Fruit fly (Drosophila melanogaster) whole organism, prepupa: ENCODE results near the gene Scm.

ENCODE experiments used
- Blimp-1 ChIP-seq: fragments of 200-800 bp; sonication (Bioruptor generic); optimal IDR thresholded peaks from 3 replicates; lab custom pipeline; 2017; ENCODE audit warnings: missing biosample characterization, missing genetic modification characterization, mild to moderate bottlenecking, moderate library complexity, missing genetic modification reagents
- CG10631 ChIP-seq: fragments of 200-800 bp; sonication (Bioruptor generic); optimal IDR thresholded peaks from 2 replicates; lab custom pipeline; 2016; ENCODE audit warnings: missing biosample characterization, missing genetic modification characterization
- CG10669 ChIP-seq: fragments of 200-800 bp; sonication (Bioruptor generic); optimal IDR thresholded peaks from 3 replicates; lab custom pipeline; 2018; ENCODE audit warnings: missing biosample characterization, mild to moderate bottlenecking, missing genetic modification characterization, moderate library complexity
- CG11294 ChIP-seq: fragments of 200-800 bp; sonication (Bioruptor generic); IDR thresholded peaks from 2 replicates; pipeline ENCODE4 v1.3.6; 2022; ENCODE audit warnings: missing biosample characterization, missing genetic modification characterization
- CG11762 ChIP-seq: fragments of 200-800 bp; sonication (Bioruptor generic); optimal IDR thresholded peaks from 3 replicates; lab custom pipeline; 2016; ENCODE audit warnings: missing biosample characterization, missing genetic modification characterization; ENCODE audit not compliant: insufficient read depth
- CG11902 ChIP-seq: fragments of 200-800 bp; sonication (Bioruptor generic); optimal IDR thresholded peaks from 3 replicates; lab custom pipeline; 2016; ENCODE audit warnings: missing biosample characterization, missing genetic modification characterization
- CG15336 ChIP-seq: fragments of 200-800 bp; sonication (Bioruptor generic); IDR thresholded peaks from 2 replicates; pipeline ENCODE4 v1.3.6; 2022; ENCODE audit warnings: missing biosample characterization, missing genetic modification characterization
- CG16779 ChIP-seq: fragments of 200-800 bp; sonication (Bioruptor generic); optimal IDR thresholded peaks from 3 replicates; lab custom pipeline; 2017; ENCODE audit warnings: missing biosample characterization, mild to moderate bottlenecking, missing genetic modification characterization
- CG31627 ChIP-seq: fragments of 200-800 bp; sonication (Bioruptor generic); optimal IDR thresholded peaks from 3 replicates; lab custom pipeline; 2016; ENCODE audit warnings: missing biosample characterization, missing genetic modification characterization
- CG34406 ChIP-seq: fragments of 200-800 bp; sonication (Bioruptor generic); optimal IDR thresholded peaks from 3 replicates; lab custom pipeline; 2016; ENCODE audit warnings: missing biosample characterization, missing genetic modification characterization
- CG3919 ChIP-seq: fragments of 200-800 bp; sonication (Bioruptor generic); optimal IDR thresholded peaks from 3 replicates; lab custom pipeline; 2016; ENCODE audit warnings: missing biosample characterization, missing genetic modification characterization
- CG4318 ChIP-seq: fragments of 200-800 bp; sonication (Bioruptor generic); optimal IDR thresholded peaks from 3 replicates; lab custom pipeline; 2017; ENCODE audit warnings: missing biosample characterization, mild to moderate bottlenecking, missing genetic modification characterization
- CG6276 ChIP-seq: fragments of 200-800 bp; sonication (Bioruptor generic); optimal IDR thresholded peaks from 2 replicates; lab custom pipeline; 2017; ENCODE audit warnings: missing biosample characterization, mild to moderate bottlenecking, missing genetic modification characterization
- CG6792 ChIP-seq: fragments of 200-800 bp; sonication (Bioruptor generic); optimal IDR thresholded peaks from 3 replicates; lab custom pipeline; 2016; ENCODE audit warnings: missing biosample characterization, missing genetic modification characterization
- CG6808 ChIP-seq: fragments of 200-800 bp; sonication (Bioruptor generic); optimal IDR thresholded peaks from 3 replicates; lab custom pipeline; 2017; ENCODE audit warnings: missing biosample characterization, missing genetic modification characterization, mild to moderate bottlenecking, moderate library complexity, missing genetic modification reagents
- CG6854 ChIP-seq: fragments of 200-800 bp; sonication (Bioruptor generic); optimal IDR thresholded peaks from 2 replicates; lab custom pipeline; 2017; ENCODE audit warnings: missing biosample characterization, mild to moderate bottlenecking, missing genetic modification characterization
- CG8632 ChIP-seq: fragments of 200-800 bp; sonication (Bioruptor generic); optimal IDR thresholded peaks from 3 replicates; lab custom pipeline; 2016; ENCODE audit warnings: missing biosample characterization, missing genetic modification characterization
- Eip75B ChIP-seq: fragments of 200-800 bp; sonication (Bioruptor generic); optimal IDR thresholded peaks from 3 replicates; lab custom pipeline; 2016; ENCODE audit warnings: missing biosample characterization, missing genetic modification characterization
- Eip78C ChIP-seq: fragments of 200-800 bp; sonication (Bioruptor generic); peaks from one replicate; lab custom pipeline; 2016; ENCODE audit warnings: missing biosample characterization, missing genetic modification characterization
- Eip93F ChIP-seq: fragments of 200-800 bp; sonication (Bioruptor generic); optimal IDR thresholded peaks from 2 replicates; lab custom pipeline; 2016; ENCODE audit warnings: missing biosample characterization, mild to moderate bottlenecking, missing genetic modification characterization
- Ets21C ChIP-seq: fragments of 200-800 bp; sonication (Bioruptor generic); optimal IDR thresholded peaks from 3 replicates; lab custom pipeline; 2016; ENCODE audit warnings: missing biosample characterization, missing genetic modification characterization
- Ets96B ChIP-seq: fragments of 200-800 bp; optimal IDR thresholded peaks from 2 replicates; lab custom pipeline; 2019; ENCODE audit warnings: missing biosample characterization, mild to moderate bottlenecking, missing genetic modification characterization, moderate library complexity
- Hr38 ChIP-seq: sonication (Bioruptor generic); optimal IDR thresholded peaks from 2 replicates; lab custom pipeline; 2016; ENCODE audit warnings: missing biosample characterization, missing genetic modification characterization
- Hr39 ChIP-seq: fragments of 200-800 bp; sonication (Bioruptor generic); optimal IDR thresholded peaks from 2 replicates; lab custom pipeline; 2016; ENCODE audit warnings: missing biosample characterization, missing genetic modification characterization
- Met ChIP-seq: fragments of 200-800 bp; sonication (Bioruptor generic); optimal IDR thresholded peaks from 3 replicates; lab custom pipeline; 2016; ENCODE audit warnings: missing biosample characterization, missing genetic modification characterization
- Smox ChIP-seq: fragments of 200-800 bp; sonication (Bioruptor generic); optimal IDR thresholded peaks from 3 replicates; lab custom pipeline; 2016; ENCODE audit warnings: missing biosample characterization, missing genetic modification characterization
- Sox102F ChIP-seq: fragments of 200-800 bp; sonication (Bioruptor generic); optimal IDR thresholded peaks from 2 replicates; lab custom pipeline; 2016; ENCODE audit warnings: missing biosample characterization, mild to moderate bottlenecking, missing genetic modification characterization
- Sox15 ChIP-seq: fragments of 200-800 bp; sonication (Bioruptor generic); optimal IDR thresholded peaks from 3 replicates; lab custom pipeline; 2016; ENCODE audit warnings: missing biosample characterization, missing genetic modification characterization
- achi ChIP-seq: fragments of 200-800 bp; sonication (Bioruptor generic); optimal IDR thresholded peaks from 3 replicates; lab custom pipeline; 2016; ENCODE audit warnings: missing biosample characterization, missing genetic modification characterization
- dac ChIP-seq: fragments of 200-800 bp; sonication (Bioruptor generic); optimal IDR thresholded peaks from 2 replicates; lab custom pipeline; 2017; ENCODE audit warnings: missing biosample characterization, mild to moderate bottlenecking, missing genetic modification characterization
- dsx ChIP-seq: fragments of 200-800 bp; optimal IDR thresholded peaks from 3 replicates; lab custom pipeline; 2019; ENCODE audit warnings: missing biosample characterization, mild to moderate bottlenecking, missing genetic modification characterization, moderate library complexity; ENCODE audit not compliant: poor library complexity, severe bottlenecking
- eg ChIP-seq: fragments of 200-800 bp; sonication (Bioruptor generic); IDR thresholded peaks from 3 replicates; pipeline ENCODE4 v1.3.6; 2022; ENCODE audit warnings: missing biosample characterization, missing genetic modification characterization
- fd59A ChIP-seq: fragments of 200-800 bp; sonication (Bioruptor generic); optimal IDR thresholded peaks from 2 replicates; lab custom pipeline; 2017; ENCODE audit warnings: missing biosample characterization, mild to moderate bottlenecking, missing genetic modification characterization, missing genetic modification reagents
- fkh ChIP-seq: fragments of 200-800 bp; sonication (Bioruptor generic); optimal IDR thresholded peaks from 3 replicates; lab custom pipeline; 2017; ENCODE audit warnings: missing biosample characterization, mild to moderate bottlenecking, missing genetic modification characterization, moderate library complexity
- lz ChIP-seq: fragments of 200-800 bp; sonication (Bioruptor generic); optimal IDR thresholded peaks from 3 replicates; lab custom pipeline; 2016; ENCODE audit warnings: missing biosample characterization, missing genetic modification characterization
- net ChIP-seq: fragments of 200-800 bp; sonication (Bioruptor generic); optimal IDR thresholded peaks from 3 replicates; lab custom pipeline; 2016; ENCODE audit warnings: missing biosample characterization, missing genetic modification characterization
- pdm3 ChIP-seq: fragments of 200-800 bp; sonication (Bioruptor generic); optimal IDR thresholded peaks from 3 replicates; lab custom pipeline; 2016; ENCODE audit warnings: missing biosample characterization, missing genetic modification characterization
- salr ChIP-seq, 2 experiments: fragments of 200-800 bp; sonication (Bioruptor generic); optimal IDR thresholded peaks; 3 replicates each; lab custom pipeline; 2016 to 2018; ENCODE audit warnings: missing biosample characterization in 2 of 2, missing genetic modification characterization in 2 of 2, mild to moderate bottlenecking in 1 of 2
- spab ChIP-seq: fragments of 200-800 bp; sonication (Bioruptor generic); optimal IDR thresholded peaks from 2 replicates; lab custom pipeline; 2017; ENCODE audit warnings: missing biosample characterization, mild to moderate bottlenecking, missing genetic modification characterization, missing genetic modification reagents
- ss ChIP-seq, 2 experiments: fragments of 200-800 bp; sonication (Bioruptor generic); optimal IDR thresholded peaks; 2 replicates in 1 of 2; 3 replicates in 1 of 2; lab custom pipeline; 2017 to 2018; ENCODE audit warnings: mild to moderate bottlenecking in 2 of 2, missing biosample characterization in 2 of 2, missing genetic modification characterization in 2 of 2, moderate library complexity in 1 of 2
- svp ChIP-seq: fragments of 200-800 bp; sonication (Bioruptor generic); peaks from one replicate; lab custom pipeline; 2016; ENCODE audit warnings: missing biosample characterization, missing genetic modification characterization
- vri ChIP-seq: fragments of 200-800 bp; sonication (Bioruptor generic); optimal IDR thresholded peaks from 3 replicates; lab custom pipeline; 2016; ENCODE audit warnings: missing biosample characterization, mild to moderate bottlenecking, missing genetic modification characterization

Gene Scm

dm6 chr3R:9593408-9594250, 43.8 kb downstream of the Scm start (continued):
- TF ChIP-seq Eip93F (GFP tag; lab: Kevin White, UChicago) (no peak), Met (GFP tag; lab: Kevin White, UChicago) (no peak), CG6854 (GFP tag; lab: Kevin White, UChicago) (no peak), CG4318 (GFP tag; lab: Kevin White, UChicago) (no peak), spab (peak; percentile 66), Blimp-1 (no peak), CG10669 (GFP tag; lab: Kevin White, UChicago) (peak; percentile 79), CG6276 (GFP tag; lab: Kevin White, UChicago) (peak; percentile 45), CG11294 (GFP tag; lab: Robert Waterston, UW) (peak; percentile 38; the same call in 1 of the 2 replicates), Eip75B (peak; percentile 68), CG11902 (GFP tag; lab: Kevin White, UChicago) (no peak), salr (GFP tag; optimal IDR thresholded peaks at IDR 0.05; lab: Kevin White, UChicago) (peak; percentile 38 to 78), Smox (GFP tag; lab: Kevin White, UChicago) (no peak), CG15336 (peak; percentile 90), eg (GFP tag; lab: Robert Waterston, UW) (peak; percentile 88), dsx (GFP tag; lab: Kevin White, UChicago) (peak; percentile 82), CG11762 (GFP tag; lab: Kevin White, UChicago) (peak; percentile 42), CG6808 (peak; percentile 63), ss (GFP tag; optimal IDR thresholded peaks at IDR 0.05; lab: Kevin White, UChicago) (peak; percentile 48 to 69), Ets21C (GFP tag; lab: Kevin White, UChicago) (no peak), Hr39 (GFP tag; lab: Kevin White, UChicago) (no peak)

- TF ChIP-seq Blimp-1 (peak; percentile 11), CG16779 (tag; lab: Kevin White, UChicago) (no peak), CG34406 (GFP tag; lab: Kevin White, UChicago) (no peak), CG15336 (no peak), dac (GFP tag; lab: Kevin White, UChicago) (no peak), svp (GFP tag; lab: Kevin White, UChicago) (no peak), Eip78C (GFP tag; lab: Kevin White, UChicago) (no peak), dsx (GFP tag; lab: Kevin White, UChicago) (no peak), pdm3 (GFP tag; lab: Kevin White, UChicago) (no peak), Eip93F (GFP tag; lab: Kevin White, UChicago) (no peak), fkh (GFP tag; lab: Kevin White, UChicago) (peak; percentile 17), Ets96B (tag; lab: Kevin White, UChicago) (no peak), Sox102F (GFP tag; lab: Kevin White, UChicago) (no peak), Hr38 (no peak), Sox15 (GFP tag; lab: Kevin White, UChicago) (no peak)
Measured at dm6 chr3R:9591769-9592388, 45.5 kb downstream of the Scm start.

dm6 chr3R:9590952-9591532, 46.4 kb downstream of the Scm start, which contains the start of the genes bocks and CG8312:
bocks (minus strand) TSS chr3R:9591002.
CG8312 (plus strand) TSS chr3R:9591309.
- peak; percentile 16 for TF ChIP-seq CG6792 (GFP tag; lab: Kevin White, UChicago)
- peak; percentile 34 for TF ChIP-seq vri
- no peak for TF ChIP-seq Sox102F (GFP tag; lab: Kevin White, UChicago)
- TF ChIP-seq Eip78C (GFP tag; lab: Kevin White, UChicago), result no peak
- TF ChIP-seq achi, result no peak
- TF ChIP-seq spab, result no peak
- TF ChIP-seq ss (GFP tag; optimal IDR thresholded peaks at IDR 0.05; lab: Kevin White, UChicago), result peak in 1 of 2 experiments; percentile 14
- TF ChIP-seq net (GFP tag; lab: Kevin White, UChicago), result peak; percentile 10
- no peak for TF ChIP-seq Eip75B
- peak; percentile 17 for TF ChIP-seq Hr39 (GFP tag; lab: Kevin White, UChicago)
- TF ChIP-seq Eip93F (GFP tag; lab: Kevin White, UChicago), result no peak
- no peak for TF ChIP-seq Met (GFP tag; lab: Kevin White, UChicago)
- TF ChIP-seq Ets21C (GFP tag; lab: Kevin White, UChicago), result no peak
- TF ChIP-seq CG10631, result peak; percentile 24
- peak; percentile 30 for TF ChIP-seq lz (GFP tag; lab: Kevin White, UChicago)
- no peak for TF ChIP-seq CG11762 (GFP tag; lab: Kevin White, UChicago)
- TF ChIP-seq CG31627 (GFP tag; lab: Kevin White, UChicago), result peak; percentile 52
- no peak for TF ChIP-seq fd59A (GFP tag; lab: Kevin White, UChicago)
- TF ChIP-seq CG3919, result peak; percentile 27
- TF ChIP-seq svp (GFP tag; lab: Kevin White, UChicago), result no peak
- TF ChIP-seq CG8632, result no peak
- no peak for TF ChIP-seq CG34406 (GFP tag; lab: Kevin White, UChicago)
- no peak for TF ChIP-seq CG11902 (GFP tag; lab: Kevin White, UChicago)
